Worm (Caenorhabditis elegans) whole organism, L1 larva: ENCODE results near the gene msp-49.

Source experiments
- dsc-1 ChIP-seq: sonication (generic microtip); optimal IDR thresholded peaks from 2 replicates; lab custom pipeline; 2016; ENCODE audit warnings: mild to moderate bottlenecking, missing genetic modification characterization, missing compliant biosample characterization
- efl-3 ChIP-seq: fragments of 200-800 bp; sonication (Bioruptor generic); optimal IDR thresholded peaks from 2 replicates; lab custom pipeline; 2018; ENCODE audit warnings: mild to moderate bottlenecking, missing genetic modification characterization, missing compliant biosample characterization
- jun-1 ChIP-seq: fragments of 150-350 bp; optimal IDR thresholded peaks from 2 replicates; lab custom pipeline; 2014; ENCODE audit warnings: missing biosample characterization, missing genetic modification reagents, missing genetic modification characterization
- lin-14 ChIP-seq: fragments of 200-800 bp; sonication (Bioruptor generic); optimal IDR thresholded peaks from 2 replicates; lab custom pipeline; 2018; ENCODE audit warnings: mild to moderate bottlenecking, missing genetic modification characterization, moderate library complexity, missing compliant biosample characterization
- lsy-2 ChIP-seq, 2 experiments: fragments of 150-350 bp; optimal IDR thresholded peaks; 2 replicates each; lab custom pipeline; 2014; ENCODE audit warnings: missing biosample characterization in 2 of 2, missing genetic modification characterization in 2 of 2
- snpc-4 ChIP-seq: fragments of 150-350 bp; optimal IDR thresholded peaks from 2 replicates; lab custom pipeline; 2014; ENCODE audit warnings: missing biosample characterization, missing genetic modification characterization
- swsn-7 ChIP-seq: sonication (generic microtip); optimal IDR thresholded peaks from 2 replicates; lab custom pipeline; 2016; ENCODE audit warnings: missing genetic modification characterization, missing compliant biosample characterization
- zag-1 ChIP-seq: fragments of 150-350 bp; optimal IDR thresholded peaks from 2 replicates; lab custom pipeline; 2014; ENCODE audit warnings: missing biosample characterization, missing genetic modification characterization
- ztf-4 ChIP-seq: fragments of 150-350 bp; optimal IDR thresholded peaks from 2 replicates; lab custom pipeline; 2014; ENCODE audit warnings: missing biosample characterization, missing genetic modification characterization

- TF ChIP-seq zag-1 (tag; lab: Kevin White, UChicago) = no peak
- TF ChIP-seq lin-14 = peak; percentile 18
- no peak for TF ChIP-seq lsy-2 (tag; optimal IDR thresholded peaks at IDR 0.05; lab: Kevin White, UChicago)
- TF ChIP-seq efl-3 (GFP tag; lab: Kevin White, UChicago) = no peak
- TF ChIP-seq swsn-7 (tag; lab: Kevin White, UChicago) = peak; percentile 3
- TF ChIP-seq snpc-4 (tag; lab: Kevin White, UChicago) = no peak
- peak; percentile 16 for TF ChIP-seq ztf-4
- TF ChIP-seq jun-1 (tag; lab: Kevin White, UChicago) = no peak
- peak; percentile 63 for TF ChIP-seq dsc-1
These were observed 11.0 kb upstream of the msp-49 start for ce11 chrII:5183207-5183606.
